Worm (Caenorhabditis elegans): ENCODE results near the gene Y54F10AM.15.

- TF ChIP-seq elt-1 (tag; optimal IDR thresholded peaks at IDR 0.05; ENCODE audit: borderline replicate concordance, insufficient read depth) = no peak
- no peak for TF ChIP-seq cnd-1 (tag; optimal IDR thresholded peaks at IDR 0.05)
- TF ChIP-seq blmp-1 (tag; optimal IDR thresholded peaks at IDR 0.05) = no peak
- no peak for TF ChIP-seq snpc-4 (tag; optimal IDR thresholded peaks at IDR 0.05)
- TF ChIP-seq ztf-11 (tag; optimal IDR thresholded peaks at IDR 0.05) = no peak
- no peak for TF ChIP-seq mls-2 (tag; optimal IDR thresholded peaks at IDR 0.05)
Observed at ce11 chrIII:2549620-2550019, 21.1 kb upstream of the Y54F10AM.15 start, which contains the start of gene feh-1.
